Worm (Caenorhabditis elegans) whole organism, dauer: ENCODE measurements around the gene nhr-34.

Experiments used
- unc-62 ChIP-seq: sonication (generic microtip); optimal IDR thresholded peaks from 2 replicates; lab custom pipeline; 2017; ENCODE audit warnings: missing biosample characterization, missing genetic modification reagents, missing genetic modification characterization

nhr-34 gene

DNA sequence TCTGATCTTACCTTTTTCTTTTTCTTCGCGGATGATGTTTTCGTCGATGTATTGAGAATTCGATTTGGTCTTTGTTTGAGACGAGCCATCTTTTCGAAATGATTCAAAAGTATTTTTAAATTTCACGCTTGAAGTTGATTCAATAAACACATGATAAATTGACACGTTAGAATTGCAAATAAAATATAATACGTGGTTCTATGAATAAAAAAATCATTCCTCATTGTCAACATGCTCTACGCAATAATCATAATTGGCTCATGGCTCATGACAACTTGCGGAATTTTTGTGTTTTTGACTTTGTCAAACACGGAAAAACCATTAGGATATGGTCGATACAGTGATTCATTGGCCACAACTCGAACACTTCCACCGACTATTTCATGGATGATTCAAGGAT is 8.0 kb upstream of the nhr-34 start, which contains the start of the genes htas-1 and ZK1251.3:
Gene htas-1 (minus strand): TSS at position 101 of the 400 bp plus-strand sequence.
Gene ZK1251.3 (plus strand): TSS at position 226 of the 400 bp plus-strand sequence.
- TF ChIP-seq unc-62, result no peak

DNA sequence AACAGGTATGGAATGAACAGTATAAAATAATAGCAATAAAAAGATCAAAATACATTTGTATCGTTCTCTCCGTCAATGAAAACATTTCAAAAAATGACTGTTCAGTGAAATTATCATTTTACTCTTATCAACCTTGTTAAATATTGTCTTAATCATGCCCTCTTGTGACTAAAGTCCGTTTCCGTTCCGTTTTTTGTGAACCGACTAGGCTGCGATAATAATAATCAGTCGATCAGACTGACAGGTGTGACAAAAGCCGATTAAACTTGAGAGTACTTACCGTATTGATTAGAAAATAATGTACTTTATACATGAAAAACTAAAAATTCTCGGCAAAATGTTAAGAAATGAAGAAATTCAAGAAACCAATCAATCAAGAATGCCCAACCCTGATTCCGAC is 7.0 kb upstream of the nhr-34 start, which contains the start of gene ins-7:
Gene ins-7 (minus strand): TSS at position 332 of the 400 bp plus-strand sequence.
- no peak for TF ChIP-seq unc-62

- no peak for TF ChIP-seq unc-62
Observed at ce11 chrIV:9680841-9681240, 5.4 kb upstream of the nhr-34 start, which contains the start of gene ins-8. ins-8 (minus strand) TSS chrIV:9680941.

DNA sequence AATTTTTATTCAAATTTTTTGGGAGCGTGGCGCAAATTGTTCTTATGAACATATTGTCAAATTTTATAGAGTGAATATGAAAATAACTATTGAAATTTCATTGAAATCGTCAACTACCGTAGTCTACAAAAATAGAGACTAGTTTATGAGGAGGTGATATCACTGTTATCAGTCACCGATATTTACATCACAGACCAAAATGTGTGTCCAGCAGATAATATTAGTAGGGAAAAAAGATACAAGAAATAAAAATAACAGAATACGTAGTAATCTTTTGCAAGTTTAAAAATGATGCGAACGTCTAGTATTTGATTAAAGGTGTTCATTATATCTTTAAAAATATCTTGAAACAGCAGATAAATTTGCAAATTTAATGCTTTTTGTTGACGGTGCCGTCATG is 3.8 kb upstream of the nhr-34 start:
- no peak for TF ChIP-seq unc-62

DNA sequence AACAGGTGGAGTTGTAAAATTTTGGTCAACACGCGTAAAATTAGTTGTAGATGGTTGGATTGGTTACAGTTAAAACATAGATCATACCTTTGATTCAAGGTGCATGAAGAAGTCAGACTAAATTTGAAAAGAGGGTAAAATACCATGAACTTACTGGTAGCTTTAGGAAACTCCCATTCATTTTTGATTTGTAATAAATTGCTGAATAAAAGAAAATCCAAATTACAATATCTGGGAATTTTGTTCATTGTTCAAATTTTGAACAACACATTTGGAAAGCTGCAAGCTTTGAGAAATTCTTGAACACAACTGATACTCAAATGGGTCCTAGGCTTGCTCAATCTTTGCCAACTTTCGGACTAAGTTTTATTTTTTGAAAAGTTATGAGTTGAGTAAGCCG is 2.5 kb upstream of the nhr-34 start:
- no peak for TF ChIP-seq unc-62

ce11 chrIV:9677226-9677992 is 1.9 kb upstream of the nhr-34 start:
- no peak for TF ChIP-seq unc-62

- TF ChIP-seq unc-62, result no peak
Observed at ce11 chrIV:9676535-9676934, 1.1 kb upstream of the nhr-34 start.

DNA sequence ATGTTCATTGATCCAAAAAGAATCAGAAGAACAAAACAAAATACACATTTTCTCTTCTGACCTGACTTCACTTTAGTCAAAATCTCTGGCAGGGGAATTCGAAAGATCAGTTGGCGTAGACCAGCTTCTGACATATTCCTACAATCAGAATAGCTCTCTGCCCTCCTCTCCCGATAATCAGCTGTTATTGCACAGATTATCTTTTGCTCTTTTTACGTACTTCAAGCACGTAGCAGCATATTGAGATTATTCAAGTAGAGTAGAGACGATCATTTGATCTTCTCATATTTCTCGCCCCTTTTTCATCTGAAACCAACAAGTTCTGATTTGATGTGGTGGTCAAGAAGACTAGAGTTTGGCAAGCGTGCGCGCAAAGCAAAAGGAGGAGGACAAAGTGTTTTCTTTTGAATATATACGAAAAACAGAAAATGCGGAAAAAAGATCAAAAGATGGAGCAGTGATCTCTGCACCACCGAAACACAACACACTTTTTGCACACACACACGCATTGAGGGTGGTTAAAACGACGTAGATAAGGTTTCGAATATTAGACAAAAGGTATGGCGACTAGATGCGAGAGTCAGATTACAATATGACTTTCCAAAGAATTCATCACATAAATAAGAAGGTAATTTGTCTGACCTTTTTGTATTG is 1.7 kb downstream of the nhr-34 start:
- TF ChIP-seq unc-62, result no peak

DNA sequence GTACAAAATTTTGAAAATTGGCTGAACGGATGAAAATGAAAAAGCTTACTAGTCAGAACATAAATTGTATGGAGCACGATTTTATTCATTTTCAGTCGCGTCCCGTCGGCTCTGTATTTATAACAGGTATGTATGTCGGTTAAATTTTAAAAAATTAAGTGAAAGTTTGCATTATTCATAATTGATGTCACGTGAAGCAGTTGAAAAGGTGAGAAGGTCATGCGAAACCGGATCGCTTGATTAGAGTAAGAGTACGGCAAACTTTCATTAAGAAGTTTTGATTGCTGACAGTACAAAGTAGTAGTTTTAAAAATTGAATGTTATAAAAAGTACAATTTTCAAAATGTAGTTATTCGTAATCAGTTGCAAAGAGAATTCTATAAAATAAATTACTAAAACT is 2.3 kb downstream of the nhr-34 start:
- TF ChIP-seq unc-62, result no peak

DNA sequence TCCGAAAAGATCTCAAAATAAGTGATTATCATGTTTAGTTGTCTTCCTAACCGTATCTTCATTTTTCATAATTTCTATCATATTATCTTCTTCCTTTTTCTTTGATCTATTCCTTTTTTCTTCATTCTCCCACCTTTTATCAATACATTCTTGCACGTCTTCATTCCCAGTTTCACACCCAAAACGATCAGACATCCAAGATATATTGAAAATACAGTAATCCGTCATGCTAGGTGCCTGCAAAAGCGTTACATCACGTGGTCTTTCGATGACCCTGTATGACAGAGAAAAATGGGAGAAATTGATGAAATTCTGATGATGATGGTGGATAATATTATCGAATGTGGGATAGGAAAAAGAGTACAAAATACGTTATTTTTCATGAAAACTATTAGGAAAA is 3.0 kb downstream of the nhr-34 start:
- TF ChIP-seq unc-62, result no peak

DNA sequence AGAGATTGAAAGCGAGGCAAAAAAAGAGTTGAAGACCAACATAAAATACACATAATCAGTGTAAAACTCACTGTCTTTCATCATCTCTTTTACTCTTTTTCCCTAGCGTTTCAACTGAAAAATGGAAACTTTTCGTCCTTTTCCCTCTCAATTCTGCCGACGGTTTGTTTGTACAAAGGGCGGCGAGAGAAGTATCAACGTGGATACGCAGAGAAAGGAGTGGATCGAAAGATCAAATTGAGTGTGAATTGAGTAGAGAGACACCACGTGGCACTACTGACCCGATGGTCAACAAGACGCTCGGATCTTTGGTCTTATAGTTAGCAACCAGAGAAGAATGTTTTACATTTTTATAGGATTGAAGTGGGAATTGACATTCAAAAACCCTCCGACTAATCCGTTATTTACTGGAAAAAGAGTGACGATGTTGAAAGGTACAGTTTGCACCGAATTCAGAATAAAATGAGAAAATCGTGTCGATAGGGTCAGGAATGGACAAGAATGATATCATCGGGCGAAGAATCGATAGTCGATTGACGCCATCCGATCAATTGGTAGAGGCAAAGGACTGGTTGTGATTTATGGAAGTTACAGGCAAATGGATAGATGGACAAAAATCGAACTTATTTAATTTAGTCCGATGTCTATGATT is 4.3 kb downstream of the nhr-34 start:
- TF ChIP-seq unc-62, result no peak

DNA sequence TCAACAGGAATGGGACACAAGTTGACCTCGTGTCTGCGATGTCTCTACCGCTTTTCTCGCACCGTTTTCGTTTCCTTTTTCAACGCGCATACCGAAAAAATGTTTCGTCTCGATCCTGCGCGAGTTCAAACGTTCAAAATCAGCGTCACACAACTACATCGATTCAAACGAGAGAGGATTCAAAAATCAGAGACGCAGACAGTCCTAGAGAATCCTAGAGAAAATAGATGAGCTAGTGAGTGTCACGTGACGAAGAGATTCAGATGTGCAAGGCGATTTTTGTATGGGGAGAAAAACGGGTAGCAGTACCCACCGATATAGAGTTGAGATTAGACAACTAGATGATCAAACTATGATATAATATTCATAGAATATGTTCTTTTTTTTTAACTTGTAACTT is 5.5 kb downstream of the nhr-34 start:
- no peak for TF ChIP-seq unc-62

DNA sequence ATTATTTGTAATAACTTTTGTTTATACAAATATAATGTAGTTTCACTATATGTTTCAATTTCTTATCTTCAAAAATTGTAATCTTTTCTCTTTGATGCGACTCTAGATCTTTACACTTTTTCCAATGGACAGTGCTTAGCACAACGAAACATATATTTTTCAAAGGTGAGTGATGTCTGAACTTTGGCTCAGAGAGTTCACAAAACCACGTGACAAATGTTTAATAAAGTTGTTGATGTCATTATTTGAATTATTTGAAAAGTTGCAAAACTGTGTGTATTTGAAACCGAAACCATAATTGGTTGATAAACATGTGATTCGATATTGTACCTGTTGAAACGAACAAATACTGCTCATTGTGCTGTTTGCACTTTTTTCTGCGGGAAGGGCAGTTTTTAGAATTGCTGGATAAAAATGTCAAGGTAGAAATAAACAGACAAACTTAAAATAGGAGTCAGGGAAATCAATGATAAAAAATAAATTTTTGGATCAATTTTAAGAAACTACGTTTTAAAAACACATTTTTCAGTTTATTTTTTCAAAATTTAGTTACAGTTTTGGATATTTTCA is 7.3 kb downstream of the nhr-34 start:
- no peak for TF ChIP-seq unc-62

- TF ChIP-seq unc-62, result no peak
Observed at ce11 chrIV:9667084-9667483, 8.4 kb downstream of the nhr-34 start.

ce11 chrIV:9659999-9660398 is 15.5 kb downstream of the nhr-34 start:
- no peak for TF ChIP-seq unc-62

DNA sequence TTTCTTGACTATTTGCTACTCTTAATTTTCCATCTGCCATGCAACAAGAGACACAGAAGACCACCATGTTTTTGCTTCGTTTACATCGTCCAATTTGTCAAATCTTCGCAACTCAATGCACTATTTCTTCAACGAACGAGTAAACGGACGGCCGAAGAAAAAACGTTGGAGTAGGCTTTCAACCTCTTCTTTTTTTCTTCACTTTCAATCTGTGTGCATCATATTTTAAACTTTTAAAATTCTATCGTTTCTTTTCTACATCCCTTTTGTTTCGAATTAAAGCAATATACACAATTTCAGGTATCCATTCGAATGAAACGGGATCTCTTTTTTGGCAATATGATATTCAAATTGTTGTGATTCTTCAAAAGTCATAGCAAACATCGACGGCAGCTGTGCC is 17.7 kb downstream of the nhr-34 start, which contains the start of gene acc-1:
Gene acc-1 (plus strand): TSS at position 301 of the 400 bp plus-strand sequence.
- no peak for TF ChIP-seq unc-62

DNA sequence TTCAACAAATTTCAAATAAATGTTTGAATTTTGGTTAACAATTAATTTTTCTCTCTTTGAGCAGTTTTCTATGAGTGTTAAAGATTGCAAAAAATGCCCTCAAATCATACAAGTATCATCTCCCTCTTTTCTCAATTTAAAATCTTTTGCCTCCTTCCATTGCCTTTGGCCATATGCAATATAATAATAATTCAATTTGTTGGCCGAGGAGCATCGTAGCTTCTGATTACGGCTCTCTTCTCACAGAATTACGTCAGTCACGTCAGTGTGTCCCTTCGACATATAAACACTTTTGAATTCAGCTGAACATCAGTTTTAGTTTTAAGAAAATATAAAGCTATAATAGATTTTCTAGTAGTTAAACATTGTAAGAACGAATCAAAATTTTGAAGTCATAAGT is 19.9 kb downstream of the nhr-34 start:
- TF ChIP-seq unc-62, result no peak
